Worm (Caenorhabditis elegans): ENCODE data around the gene F54D12.1.

DNA sequence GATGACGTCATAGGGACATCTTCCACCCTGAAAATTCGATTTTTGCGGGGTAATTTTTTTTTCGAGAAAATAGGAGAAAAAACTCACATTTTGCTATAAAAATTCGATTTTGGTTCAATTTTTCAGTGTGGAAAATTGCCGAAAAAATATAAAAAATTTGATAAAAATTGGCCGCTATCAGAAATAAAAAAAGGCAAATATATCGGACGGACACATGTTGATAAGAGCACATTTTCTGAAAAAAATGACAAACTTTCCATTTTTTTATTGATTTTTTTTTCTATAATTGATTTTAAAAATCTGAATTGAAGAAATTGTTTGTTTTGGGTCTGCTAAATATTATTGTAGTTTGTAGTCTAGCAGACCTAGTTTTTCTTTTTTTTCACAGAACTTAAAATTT is 44.7 kb upstream of the F54D12.1 start, which contains the start of gene C13A10.1:
- TF ChIP-seq mab-5 (tag; optimal IDR thresholded peaks at IDR 0.05): no peak
- no peak for TF ChIP-seq snpc-4 (tag; optimal IDR thresholded peaks at IDR 0.05)
- TF ChIP-seq skn-1 (tag; optimal IDR thresholded peaks at IDR 0.05): no peak
- TF ChIP-seq C34F6.9 (tag; optimal IDR thresholded peaks at IDR 0.05): no peak
- no peak for TF ChIP-seq R02D3.7 (tag; optimal IDR thresholded peaks at IDR 0.05)
- TF ChIP-seq nhr-237 (tag; optimal IDR thresholded peaks at IDR 0.05): no peak
- TF ChIP-seq ama-1 (optimal IDR thresholded peaks at IDR 0.05): no peak
- TF ChIP-seq lin-13 (GFP tag; optimal IDR thresholded peaks at IDR 0.05): no peak
- TF ChIP-seq crh-2 (tag; optimal IDR thresholded peaks at IDR 0.05): no peak
- no peak for TF ChIP-seq ceh-82 (tag; optimal IDR thresholded peaks at IDR 0.05)
- TF ChIP-seq nhr-77 (tag; optimal IDR thresholded peaks at IDR 0.05): no peak
- TF ChIP-seq unc-62 (GFP tag; optimal IDR thresholded peaks at IDR 0.05): no peak
- no peak for TF ChIP-seq egl-27 (tag; optimal IDR thresholded peaks at IDR 0.05)
